Worm (Caenorhabditis elegans): ENCODE data around the gene F38A1.15.

F38A1.15 gene

ce11 chrIV:1275910-1276309, 32.7 kb upstream of the F38A1.15 start:
- TF ChIP-seq sea-2 (GFP tag; optimal IDR thresholded peaks at IDR 0.05): no peak
- no peak for TF ChIP-seq hmg-11 (tag; optimal IDR thresholded peaks at IDR 0.05)
- TF ChIP-seq unc-39 (tag; optimal IDR thresholded peaks at IDR 0.05): no peak
- no peak for TF ChIP-seq ztf-11 (tag; optimal IDR thresholded peaks at IDR 0.05)
- TF ChIP-seq fos-1 (tag; optimal IDR thresholded peaks at IDR 0.05): no peak
- no peak for TF ChIP-seq ama-1 (optimal IDR thresholded peaks at IDR 0.05)
- no peak for TF ChIP-seq ZK546.5 (tag; optimal IDR thresholded peaks at IDR 0.05)
- no peak for TF ChIP-seq jun-1 (tag; optimal IDR thresholded peaks at IDR 0.05)
- TF ChIP-seq elt-1 (tag; optimal IDR thresholded peaks at IDR 0.05): no peak
- TF ChIP-seq egl-27 (tag; optimal IDR thresholded peaks at IDR 0.05): no peak
- no peak for TF ChIP-seq ceh-9 (tag; optimal IDR thresholded peaks at IDR 0.05)
- TF ChIP-seq unc-62 (GFP tag; optimal IDR thresholded peaks at IDR 0.05): no peak
- no peak for TF ChIP-seq nhr-76 (tag; optimal IDR thresholded peaks at IDR 0.05)
- no peak for TF ChIP-seq elt-3 (tag; optimal IDR thresholded peaks at IDR 0.05)
- TF ChIP-seq ceh-82 (tag; optimal IDR thresholded peaks at IDR 0.05): no peak
- no peak for TF ChIP-seq elt-2 (tag; optimal IDR thresholded peaks at IDR 0.05)
- TF ChIP-seq nhr-11 (tag; optimal IDR thresholded peaks at IDR 0.05): no peak

ce11 chrIV:1274583-1274982, 31.4 kb upstream of the F38A1.15 start, which contains the start of gene C09E9.1:
C09E9.1 (plus strand) TSS chrIV:1274868.
- TF ChIP-seq tbx-2 (tag; optimal IDR thresholded peaks at IDR 0.05): no peak
- TF ChIP-seq snpc-4 (tag; optimal IDR thresholded peaks at IDR 0.05): peak; percentile 15
- TF ChIP-seq egl-5 (tag; optimal IDR thresholded peaks at IDR 0.05): no peak
- peak; percentile 62 for TF ChIP-seq jun-1 (tag; optimal IDR thresholded peaks at IDR 0.05)
- peak; percentile 80 for TF ChIP-seq hmg-11 (tag; optimal IDR thresholded peaks at IDR 0.05)
- TF ChIP-seq lin-15B (tag; optimal IDR thresholded peaks at IDR 0.05): peak; percentile 88
- TF ChIP-seq nhr-28 (tag; optimal IDR thresholded peaks at IDR 0.05): no peak
- peak; percentile 72 for TF ChIP-seq elt-2 (tag; optimal IDR thresholded peaks at IDR 0.05)
- TF ChIP-seq nfya-1 (tag; optimal IDR thresholded peaks at IDR 0.05; ENCODE audit: insufficient read depth): peak; percentile 79
- peak; percentile 63 for TF ChIP-seq lin-39 (tag; optimal IDR thresholded peaks at IDR 0.05)
- TF ChIP-seq ceh-28 (tag; optimal IDR thresholded peaks at IDR 0.05): peak; percentile 61
- TF ChIP-seq mdl-1 (tag; optimal IDR thresholded peaks at IDR 0.05): peak; percentile 97
- TF ChIP-seq elt-3 (tag; optimal IDR thresholded peaks at IDR 0.05): no peak
- TF ChIP-seq nhr-237 (tag; optimal IDR thresholded peaks at IDR 0.05): no peak
- no peak for TF ChIP-seq R02D3.7 (tag; optimal IDR thresholded peaks at IDR 0.05)
- TF ChIP-seq nhr-77 (tag; optimal IDR thresholded peaks at IDR 0.05): no peak
- no peak for TF ChIP-seq ceh-16 (tag; optimal IDR thresholded peaks at IDR 0.05)
- TF ChIP-seq eor-1 (tag; optimal IDR thresholded peaks at IDR 0.05): no peak
- TF ChIP-seq fkh-10 (GFP tag; optimal IDR thresholded peaks at IDR 0.05): peak; percentile 8
- TF ChIP-seq sea-2 (GFP tag; optimal IDR thresholded peaks at IDR 0.05): no peak
- no peak for TF ChIP-seq nhr-11 (tag; optimal IDR thresholded peaks at IDR 0.05)
- no peak for TF ChIP-seq daf-12 (tag; optimal IDR thresholded peaks at IDR 0.05)
- TF ChIP-seq skn-1 (tag; optimal IDR thresholded peaks at IDR 0.05): peak; percentile 42
- peak; percentile 14 for TF ChIP-seq nhr-25 (tag; optimal IDR thresholded peaks at IDR 0.05)
- peak; percentile 6 for TF ChIP-seq nhr-23 (tag; optimal IDR thresholded peaks at IDR 0.05)
- TF ChIP-seq ceh-9 (tag; optimal IDR thresholded peaks at IDR 0.05): no peak
- TF ChIP-seq pha-4 (tag; optimal IDR thresholded peaks at IDR 0.05): peak; percentile 39

ce11 chrIV:1266724-1267123, 23.5 kb upstream of the F38A1.15 start, which contains the start of gene clec-170:
clec-170 (plus strand) TSS chrIV:1266866.
- TF ChIP-seq elt-1 (tag; optimal IDR thresholded peaks at IDR 0.05) (no peak), nhr-43 (tag; optimal IDR thresholded peaks at IDR 0.05; ENCODE audit: poor library complexity, severe bottlenecking) (no peak), lin-15B (tag; optimal IDR thresholded peaks at IDR 0.05) (no peak), ceh-82 (tag; optimal IDR thresholded peaks at IDR 0.05) (no peak), nhr-77 (tag; optimal IDR thresholded peaks at IDR 0.05) (no peak), fos-1 (tag; optimal IDR thresholded peaks at IDR 0.05) (no peak), nhr-23 (tag; optimal IDR thresholded peaks at IDR 0.05) (no peak), elt-2 (tag; optimal IDR thresholded peaks at IDR 0.05) (peak; percentile 81), ceh-9 (tag; optimal IDR thresholded peaks at IDR 0.05) (no peak), egl-5 (tag; optimal IDR thresholded peaks at IDR 0.05) (no peak), pqm-1 (tag; optimal IDR thresholded peaks at IDR 0.05) (peak; percentile 12), nhr-67 (tag; optimal IDR thresholded peaks at IDR 0.05) (no peak), lin-39 (tag; optimal IDR thresholded peaks at IDR 0.05) (no peak), nhr-11 (tag; optimal IDR thresholded peaks at IDR 0.05) (no peak)
